Fruit fly (Drosophila melanogaster): ENCODE results near the gene Sgs4.

dm6 chrX:3297444-3298300, 47.8 kb downstream of the Sgs4 start:
- TF ChIP-seq Hr78 (GFP tag; optimal IDR thresholded peaks at IDR 0.05) (no peak), psq (GFP tag; optimal IDR thresholded peaks at IDR 0.05) (no peak), Hr83 (GFP tag; optimal IDR thresholded peaks at IDR 0.05; ENCODE audit: poor library complexity, severe bottlenecking) (no peak), GATAd (GFP tag; optimal IDR thresholded peaks at IDR 0.05) (no peak), Myc (optimal IDR thresholded peaks at IDR 0.05) (no peak), lola (GFP tag; optimal IDR thresholded peaks at IDR 0.05) (no peak), jim (GFP tag; optimal IDR thresholded peaks at IDR 0.05) (no peak), Vsx2 (GFP tag; optimal IDR thresholded peaks at IDR 0.05; ENCODE audit: partially characterized antibody) (no peak), usp (GFP tag; optimal IDR thresholded peaks at IDR 0.05) (no peak), dsf (GFP tag; optimal IDR thresholded peaks at IDR 0.05; ENCODE audit: borderline replicate concordance) (no peak), Mio (GFP tag; optimal IDR thresholded peaks at IDR 0.05) (no peak), Jra (GFP tag; optimal IDR thresholded peaks at IDR 0.05) (no peak), brk (GFP tag; optimal IDR thresholded peaks at IDR 0.05) (no peak), OdsH (GFP tag; optimal IDR thresholded peaks at IDR 0.05) (no peak)
